Fruit fly (Drosophila melanogaster): ENCODE measurements around the gene Cyp313a5.

dm6 chr3R:12253887-12254286 is 19.4 kb upstream of the Cyp313a5 start, which contains the start of gene CG3942:
- no peak for TF ChIP-seq Dfd (GFP tag; optimal IDR thresholded peaks at IDR 0.05)
- no peak for TF ChIP-seq Jra (GFP tag; optimal IDR thresholded peaks at IDR 0.05)
- TF ChIP-seq HLH106 (tag; optimal IDR thresholded peaks at IDR 0.05), result no peak
- TF ChIP-seq br (GFP tag; optimal IDR thresholded peaks at IDR 0.05), result no peak
- TF ChIP-seq Hr83 (GFP tag; optimal IDR thresholded peaks at IDR 0.05; ENCODE audit: poor library complexity, severe bottlenecking), result no peak
- TF ChIP-seq psq (GFP tag; optimal IDR thresholded peaks at IDR 0.05), result no peak
- TF ChIP-seq sv (GFP tag; optimal IDR thresholded peaks at IDR 0.05), result no peak
- TF ChIP-seq woc (GFP tag; optimal IDR thresholded peaks at IDR 0.05), result no peak
- no peak for TF ChIP-seq Hnf4 (GFP tag; optimal IDR thresholded peaks at IDR 0.05)
- TF ChIP-seq h (GFP tag; optimal IDR thresholded peaks at IDR 0.05), result no peak
- no peak for TF ChIP-seq dl (GFP tag; optimal IDR thresholded peaks at IDR 0.05; ENCODE audit: insufficient read depth in 1 of 2, partially characterized antibody in 2 of 2)
- no peak for TF ChIP-seq CG9705 (GFP tag; optimal IDR thresholded peaks at IDR 0.05)

Data from whole organism, wandering third instar larva.